Worm (Caenorhabditis elegans) whole organism, late embryonic: ENCODE results near the gene srh-193.

Experiments
- K02D7.2 ChIP-seq: sonication (generic microtip); optimal IDR thresholded peaks from 2 replicates; lab custom pipeline; 2017; ENCODE audit warnings: mild to moderate bottlenecking, missing genetic modification characterization, missing compliant biosample characterization
- K09A11.1 ChIP-seq: sonication (generic microtip); optimal IDR thresholded peaks from 2 replicates; lab custom pipeline; 2017; ENCODE audit warnings: antibody characterized with exemption, mild to moderate bottlenecking, missing genetic modification characterization, missing compliant biosample characterization; ENCODE audit not compliant: insufficient read depth
- ceh-18 ChIP-seq: sonication (generic microtip); optimal IDR thresholded peaks from 2 replicates; lab custom pipeline; 2016; ENCODE audit warnings: missing genetic modification characterization, missing compliant biosample characterization
- ceh-19 ChIP-seq: fragments of 200-800 bp; sonication (Bioruptor generic); optimal IDR thresholded peaks from 2 replicates; lab custom pipeline; 2018; ENCODE audit warnings: mild to moderate bottlenecking, missing genetic modification characterization, missing compliant biosample characterization
- ceh-2 ChIP-seq: sonication (generic microtip); optimal IDR thresholded peaks from 2 replicates; lab custom pipeline; 2016; ENCODE audit warnings: missing genotype, missing genetic modification characterization, missing compliant biosample characterization
- ceh-22 ChIP-seq: sonication (generic microtip); optimal IDR thresholded peaks from 2 replicates; lab custom pipeline; 2017; ENCODE audit warnings: missing biosample characterization, missing genetic modification characterization
- ceh-31 ChIP-seq: sonication (generic microtip); optimal IDR thresholded peaks from 2 replicates; lab custom pipeline; 2016; ENCODE audit warnings: missing genetic modification characterization, missing compliant biosample characterization
- ceh-34 ChIP-seq: sonication (generic microtip); optimal IDR thresholded peaks from 2 replicates; lab custom pipeline; 2016; ENCODE audit warnings: mild to moderate bottlenecking, missing genetic modification characterization, missing compliant biosample characterization
- che-1 ChIP-seq: sonication (generic microtip); optimal IDR thresholded peaks from 2 replicates; lab custom pipeline; 2016; ENCODE audit warnings: mild to moderate bottlenecking, missing genetic modification characterization, missing compliant biosample characterization
- dve-1 ChIP-seq: sonication (generic microtip); optimal IDR thresholded peaks from 2 replicates; lab custom pipeline; 2017; ENCODE audit warnings: antibody characterized with exemption, mild to moderate bottlenecking, missing genetic modification characterization, missing compliant biosample characterization
- elt-2 ChIP-seq: sonication (generic microtip); optimal IDR thresholded peaks from 2 replicates; lab custom pipeline; 2016; ENCODE audit warnings: missing genetic modification reagents, missing genetic modification characterization, missing compliant biosample characterization
- elt-4 ChIP-seq: sonication (generic microtip); optimal IDR thresholded peaks from 2 replicates; lab custom pipeline; 2016; ENCODE audit warnings: missing genetic modification characterization, missing compliant biosample characterization
- fkh-6 ChIP-seq: sonication (generic microtip); optimal IDR thresholded peaks from 2 replicates; lab custom pipeline; 2016; ENCODE audit warnings: missing genetic modification characterization, missing compliant biosample characterization
- gmeb-2 ChIP-seq: sonication (generic microtip); optimal IDR thresholded peaks from 2 replicates; lab custom pipeline; 2016; ENCODE audit warnings: missing genetic modification characterization, inconsistent platforms, missing compliant biosample characterization
- hlh-15 ChIP-seq: sonication (generic microtip); optimal IDR thresholded peaks from 2 replicates; lab custom pipeline; 2016; ENCODE audit warnings: missing genetic modification characterization, missing compliant biosample characterization
- hlh-30 ChIP-seq: sonication (generic microtip); optimal IDR thresholded peaks from 2 replicates; lab custom pipeline; 2017; ENCODE audit warnings: antibody characterized with exemption, missing genetic modification characterization, missing compliant biosample characterization; ENCODE audit not compliant: insufficient read depth
- nfya-1 ChIP-seq: sonication (generic microtip); optimal IDR thresholded peaks from 2 replicates; lab custom pipeline; 2017; ENCODE audit warnings: missing genetic modification characterization, mild to moderate bottlenecking, missing compliant biosample characterization, antibody characterized with exemption, moderate library complexity
- nhr-11 ChIP-seq: fragments of 150-350 bp; optimal IDR thresholded peaks from 2 replicates; lab custom pipeline; 2014; ENCODE audit warnings: missing biosample characterization, missing genetic modification characterization
- nhr-232 ChIP-seq: sonication (generic microtip); optimal IDR thresholded peaks from 2 replicates; lab custom pipeline; 2016; ENCODE audit warnings: missing genetic modification characterization, missing compliant biosample characterization
- npax-4 ChIP-seq: sonication (generic microtip); optimal IDR thresholded peaks from 2 replicates; lab custom pipeline; 2016; ENCODE audit warnings: missing genetic modification characterization, missing compliant biosample characterization
- pat-9 ChIP-seq: fragments of 200-800 bp; sonication (Bioruptor generic); optimal IDR thresholded peaks from 2 replicates; lab custom pipeline; 2018; ENCODE audit warnings: mild to moderate bottlenecking, missing genetic modification characterization, moderate library complexity, missing compliant biosample characterization
- pqm-1 ChIP-seq: sonication (generic microtip); optimal IDR thresholded peaks from 2 replicates; lab custom pipeline; 2016; ENCODE audit warnings: missing genetic modification characterization, missing compliant biosample characterization
- pros-1 ChIP-seq: fragments of 150-350 bp; optimal IDR thresholded peaks from 2 replicates; lab custom pipeline; 2014; ENCODE audit warnings: missing biosample characterization, missing genetic modification reagents, missing genetic modification characterization
- ref-2 ChIP-seq: sonication (generic microtip); optimal IDR thresholded peaks from 2 replicates; lab custom pipeline; 2016; ENCODE audit warnings: missing genetic modification characterization, missing compliant biosample characterization
- rnt-1 ChIP-seq: sonication (generic microtip); optimal IDR thresholded peaks from 2 replicates; lab custom pipeline; 2016; ENCODE audit warnings: missing genetic modification characterization, missing compliant biosample characterization
- sox-2 ChIP-seq: fragments of 200-800 bp; sonication (Bioruptor generic); IDR thresholded peaks from 2 replicates; pipeline ENCODE4 v1.3.6; 2022; ENCODE audit warnings: missing genetic modification reagents, missing genetic modification characterization, missing compliant biosample characterization
- sox-4 ChIP-seq: sonication (generic microtip); optimal IDR thresholded peaks from 2 replicates; lab custom pipeline; 2017; ENCODE audit warnings: mild to moderate bottlenecking, missing genetic modification characterization, inconsistent platforms, missing compliant biosample characterization
- ttx-3 ChIP-seq: sonication (generic microtip); optimal IDR thresholded peaks from 2 replicates; lab custom pipeline; 2016; ENCODE audit warnings: missing genetic modification reagents, missing genetic modification characterization, missing compliant biosample characterization
- unc-42 ChIP-seq: sonication (generic microtip); optimal IDR thresholded peaks from 2 replicates; lab custom pipeline; 2016; ENCODE audit warnings: missing genotype, missing genetic modification characterization, missing compliant biosample characterization
- ztf-16 ChIP-seq: sonication (generic microtip); optimal IDR thresholded peaks from 2 replicates; lab custom pipeline; 2017; ENCODE audit warnings: missing genetic modification characterization, missing compliant biosample characterization

The srh-193 gene

ce11 chrV:4250047-4250446 lies 39.9 kb downstream of the srh-193 start, which contains the start of gene srt-13:
srt-13 (minus strand) TSS chrV:4250147.
- TF ChIP-seq ceh-34 (tag; lab: Kevin White, UChicago) (no peak), sox-2 (GFP tag; lab: Robert Waterston, UW) (no peak), pat-9 (tag; lab: Kevin White, UChicago) (no peak), nhr-11 (tag; lab: Kevin White, UChicago) (no peak), ref-2 (tag; lab: Kevin White, UChicago) (no peak), gmeb-2 (no peak), sox-4 (no peak), ceh-31 (no peak)

ce11 chrV:4248359-4248758 lies 41.6 kb downstream of the srh-193 start:
- TF ChIP-seq che-1: no peak
- no peak for TF ChIP-seq fkh-6 (tag; lab: Kevin White, UChicago)

- no peak for TF ChIP-seq ceh-2 (tag; lab: Kevin White, UChicago)
- no peak for TF ChIP-seq elt-2 (tag; lab: Kevin White, UChicago)
- no peak for TF ChIP-seq K02D7.2
- no peak for TF ChIP-seq ttx-3 (tag; lab: Kevin White, UChicago)
- TF ChIP-seq ztf-16: no peak
- no peak for TF ChIP-seq pat-9 (tag; lab: Kevin White, UChicago)
- no peak for TF ChIP-seq hlh-30 (tag; lab: Kevin White, UChicago)
- no peak for TF ChIP-seq rnt-1 (tag; lab: Kevin White, UChicago)
- no peak for TF ChIP-seq pros-1 (tag; lab: Kevin White, UChicago)
- no peak for TF ChIP-seq ceh-22 (tag; lab: Kevin White, UChicago)
- no peak for TF ChIP-seq nfya-1 (tag; lab: Kevin White, UChicago)
- TF ChIP-seq fkh-6 (tag; lab: Kevin White, UChicago): no peak
- TF ChIP-seq unc-42 (tag; lab: Kevin White, UChicago): no peak
- TF ChIP-seq ceh-18 (tag; lab: Kevin White, UChicago): no peak
- TF ChIP-seq ceh-19 (GFP tag; lab: Kevin White, UChicago): no peak
- no peak for TF ChIP-seq hlh-15 (tag; lab: Kevin White, UChicago)
- no peak for TF ChIP-seq elt-4 (tag; lab: Kevin White, UChicago)
- no peak for TF ChIP-seq dve-1 (tag; lab: Kevin White, UChicago)
- TF ChIP-seq, all 69 proteins: peak for 0
Observed at ce11 chrV:4242431-4242830, 47.6 kb downstream of the srh-193 start, which contains the start of gene srt-12. srt-12 (minus strand) TSS chrV:4242531.

ce11 chrV:4241555-4241954 lies 48.4 kb downstream of the srh-193 start:
- no peak for TF ChIP-seq nhr-232 (tag; lab: Kevin White, UChicago)
- TF ChIP-seq pqm-1: no peak

- TF ChIP-seq ceh-34 (tag; lab: Kevin White, UChicago) (no peak), dve-1 (tag; lab: Kevin White, UChicago) (no peak), K09A11.1 (tag; lab: Kevin White, UChicago) (no peak), pqm-1 (no peak), pros-1 (tag; lab: Kevin White, UChicago) (no peak), unc-42 (tag; lab: Kevin White, UChicago) (no peak), npax-4 (tag; lab: Kevin White, UChicago) (no peak)
Observed at ce11 chrV:4240292-4240691, 49.7 kb downstream of the srh-193 start, which contains the start of gene srh-204. srh-204 (minus strand) TSS chrV:4240392.
